Fruit fly (Drosophila melanogaster) whole organism, prepupa: ENCODE measurements around the gene siz.

ENCODE experiments used
- CG6276 ChIP-seq: fragments of 200-800 bp; sonication (Bioruptor generic); optimal IDR thresholded peaks from 2 replicates; lab custom pipeline; 2017; ENCODE audit warnings: missing biosample characterization, mild to moderate bottlenecking, missing genetic modification characterization
- CG6854 ChIP-seq: fragments of 200-800 bp; sonication (Bioruptor generic); optimal IDR thresholded peaks from 2 replicates; lab custom pipeline; 2017; ENCODE audit warnings: missing biosample characterization, mild to moderate bottlenecking, missing genetic modification characterization
- CG9139 ChIP-seq: fragments of 200-800 bp; sonication (Bioruptor generic); optimal IDR thresholded peaks from 3 replicates; lab custom pipeline; 2017; ENCODE audit warnings: missing biosample characterization, mild to moderate bottlenecking, missing genetic modification characterization
- Eip93F ChIP-seq: fragments of 200-800 bp; sonication (Bioruptor generic); optimal IDR thresholded peaks from 2 replicates; lab custom pipeline; 2016; ENCODE audit warnings: missing biosample characterization, mild to moderate bottlenecking, missing genetic modification characterization
- OdsH ChIP-seq: fragments of 200-800 bp; sonication (Bioruptor generic); optimal IDR thresholded peaks from 3 replicates; lab custom pipeline; 2016; ENCODE audit warnings: missing biosample characterization, missing genetic modification characterization

DNA sequence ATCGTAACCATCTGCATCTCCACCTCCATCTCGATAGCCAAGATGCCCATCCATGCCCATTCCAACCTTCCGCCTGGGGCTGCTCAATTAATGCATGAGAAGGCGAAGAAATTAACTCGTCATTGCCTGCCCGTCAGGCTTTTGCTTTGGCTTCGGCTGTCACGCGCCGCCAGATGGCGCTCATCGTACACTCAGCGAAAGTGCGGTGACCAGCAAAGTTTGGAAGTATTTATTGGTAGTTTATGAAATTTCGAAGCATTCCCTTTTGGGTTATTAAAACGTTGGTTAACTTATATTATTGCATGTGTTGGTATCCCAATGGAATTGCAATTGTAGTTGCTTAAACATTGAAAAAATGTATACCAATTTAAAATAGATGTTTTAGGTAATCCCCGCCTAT is 55.9 kb downstream of the siz start:
- TF ChIP-seq CG6276 (GFP tag; lab: Kevin White, UChicago) (no peak), CG9139 (no peak), OdsH (no peak), Eip93F (no peak), CG6854 (GFP tag; lab: Kevin White, UChicago) (no peak)
